Worm (Caenorhabditis elegans) whole organism, L4 larva: ENCODE measurements around the gene hst-3.2.

Source experiments
- F37D6.2 ChIP-seq: sonication (generic microtip); optimal IDR thresholded peaks from 2 replicates; lab custom pipeline; 2016; ENCODE audit warnings: mild to moderate bottlenecking, missing genetic modification characterization, missing compliant biosample characterization
- R02D3.7 ChIP-seq: fragments of 150-350 bp; sonication (generic microtip); optimal IDR thresholded peaks from 3 replicates; lab custom pipeline; 2014; ENCODE audit warnings: missing biosample characterization, missing genetic modification characterization
- T26A8.4 ChIP-seq: fragments of 200-800 bp; sonication (Bioruptor generic); IDR thresholded peaks from 2 replicates; pipeline ENCODE4 v1.3.6; 2022; ENCODE audit warnings: missing genetic modification characterization, missing compliant biosample characterization
- Y105C5A.15 ChIP-seq: fragments of 200-800 bp; sonication (Bioruptor generic); IDR thresholded peaks from 2 replicates; pipeline ENCODE4 v1.3.6; 2022; ENCODE audit warnings: missing genetic modification characterization, missing compliant biosample characterization
- aly-2 ChIP-seq: sonication (generic microtip); optimal IDR thresholded peaks from 2 replicates; lab custom pipeline; 2018; ENCODE audit warnings: missing biosample characterization, missing genetic modification characterization
- arid-1 ChIP-seq: fragments of 200-800 bp; sonication (Bioruptor generic); conservative IDR thresholded peaks from 2 replicates; pipeline ENCODE4 v1.3.6; 2022; ENCODE audit warnings: missing genetic modification reagents, missing genetic modification characterization, missing compliant biosample characterization
- ceh-32 ChIP-seq: sonication (generic microtip); optimal IDR thresholded peaks from 2 replicates; lab custom pipeline; 2016; ENCODE audit warnings: mild to moderate bottlenecking, missing genetic modification characterization, missing compliant biosample characterization; ENCODE audit not compliant: poor library complexity
- ceh-44 ChIP-seq: fragments of 200-800 bp; sonication (Bioruptor generic); IDR thresholded peaks from 2 replicates; pipeline ENCODE4 v1.3.6; 2022; ENCODE audit warnings: missing genetic modification reagents, missing genetic modification characterization, missing compliant biosample characterization
- daf-19 ChIP-seq: fragments of 200-800 bp; sonication (Bioruptor generic); conservative IDR thresholded peaks from 2 replicates; pipeline ENCODE4 v1.3.6; 2022; ENCODE audit warnings: missing genetic modification characterization, missing compliant biosample characterization
- egl-43 ChIP-seq: fragments of 200-800 bp; sonication (Bioruptor generic); IDR thresholded peaks from 2 replicates; pipeline ENCODE4 v1.3.6; 2022; ENCODE audit warnings: missing genetic modification reagents, missing genetic modification characterization, missing compliant biosample characterization
- gei-8 ChIP-seq: fragments of 200-800 bp; sonication (Bioruptor generic); optimal IDR thresholded peaks from 2 replicates; lab custom pipeline; 2018; ENCODE audit warnings: mild to moderate bottlenecking, missing genetic modification characterization, missing compliant biosample characterization
- hlh-11 ChIP-seq: fragments of 200-800 bp; sonication (Bioruptor generic); optimal IDR thresholded peaks from 2 replicates; lab custom pipeline; 2018; ENCODE audit warnings: mild to moderate bottlenecking, missing genetic modification characterization, missing compliant biosample characterization
- jun-1 ChIP-seq: fragments of 150-350 bp; optimal IDR thresholded peaks from 2 replicates; lab custom pipeline; 2014; ENCODE audit warnings: missing biosample characterization, missing genetic modification reagents, missing genetic modification characterization
- lin-13 ChIP-seq: fragments of 150-350 bp; optimal IDR thresholded peaks from 2 replicates; lab custom pipeline; 2014; ENCODE audit warnings: missing biosample characterization, missing genetic modification reagents, missing genetic modification characterization
- lir-3 ChIP-seq: sonication (generic microtip); optimal IDR thresholded peaks from 2 replicates; lab custom pipeline; 2016; ENCODE audit warnings: mild to moderate bottlenecking, missing genetic modification characterization, missing compliant biosample characterization
- madf-9 ChIP-seq: fragments of 200-800 bp; sonication (Bioruptor generic); conservative IDR thresholded peaks from 2 replicates; pipeline ENCODE4 v1.3.6; 2022; ENCODE audit warnings: missing genetic modification reagents, missing genetic modification characterization, missing compliant biosample characterization
- mdl-1 ChIP-seq, 2 experiments: fragments of 150-350 bp in 1 of 2; sonication (generic microtip) in 1 of 2; optimal IDR thresholded peaks; 2 replicates each; lab custom pipeline; 2014 to 2017; ENCODE audit warnings: missing biosample characterization in 2 of 2, missing genetic modification characterization in 2 of 2
- mxl-3 ChIP-seq: fragments of 200-800 bp; sonication (Bioruptor generic); optimal IDR thresholded peaks from 2 replicates; lab custom pipeline; 2018; ENCODE audit warnings: mild to moderate bottlenecking, missing genetic modification characterization, missing compliant biosample characterization
- nhr-102 ChIP-seq: sonication (generic microtip); optimal IDR thresholded peaks from 2 replicates; lab custom pipeline; 2016; ENCODE audit warnings: mild to moderate bottlenecking, missing genetic modification characterization, moderate library complexity, missing compliant biosample characterization
- sdz-12 ChIP-seq: fragments of 200-800 bp; sonication (Bioruptor generic); optimal IDR thresholded peaks from 2 replicates; lab custom pipeline; 2018; ENCODE audit warnings: mild to moderate bottlenecking, missing genetic modification characterization, missing compliant biosample characterization
- set-16 ChIP-seq: fragments of 200-800 bp; sonication (Bioruptor generic); IDR thresholded peaks from 2 replicates; pipeline ENCODE4 v1.3.6; 2022; ENCODE audit warnings: missing genetic modification reagents, missing genetic modification characterization, missing compliant biosample characterization
- unc-62 ChIP-seq, 3 experiments: fragments of 150-350 bp in 1 of 3; sonication (generic microtip); optimal IDR thresholded peaks in 2 of 3; peaks in 1 of 3; 1 replicate in 1 of 3; 2 replicates in 2 of 3; lab custom pipeline; 2014 to 2017; ENCODE audit warnings: missing biosample characterization in 3 of 3, missing genetic modification characterization in 3 of 3, missing genetic modification reagents in 3 of 3, missing genotype in 1 of 3
- zip-11 ChIP-seq: fragments of 200-800 bp; sonication (Bioruptor generic); IDR thresholded peaks from 2 replicates; pipeline ENCODE4 v1.3.6; 2022; ENCODE audit warnings: missing genetic modification characterization, missing compliant biosample characterization
- ztf-7 ChIP-seq: fragments of 150-350 bp; optimal IDR thresholded peaks from 2 replicates; lab custom pipeline; 2014; ENCODE audit warnings: missing biosample characterization, missing genetic modification characterization

hst-3.2 gene

ce11 chrX:2925950-2926349, 2.2 kb upstream of the hst-3.2 start:
- TF ChIP-seq Y105C5A.15 (no peak), lir-3 (tag; lab: Kevin White, UChicago) (no peak), T26A8.4 (GFP tag; lab: Robert Waterston, UW) (no peak), R02D3.7 (tag; lab: Kevin White, UChicago) (no peak), mdl-1 (tag; optimal IDR thresholded peaks at IDR 0.05; lab: Kevin White, UChicago) (no peak), madf-9 (GFP tag; lab: Robert Waterston, UW) (no peak), nhr-102 (tag; lab: Kevin White, UChicago) (no peak), aly-2 (tag; lab: Kevin White, UChicago) (no peak), ztf-7 (tag; lab: Kevin White, UChicago) (no peak), ceh-32 (no peak), ceh-44 (GFP tag; lab: Robert Waterston, UW) (no peak), hlh-11 (tag; lab: Kevin White, UChicago) (no peak), sdz-12 (GFP tag; lab: Kevin White, UChicago) (no peak)

- TF ChIP-seq mxl-3, result no peak
- TF ChIP-seq unc-62 (GFP tag; optimal IDR thresholded peaks at IDR 0.05 in 1 of 2; lab: Kevin White, UChicago), result peak in 1 of 2 experiments; percentile 15
- no peak for TF ChIP-seq unc-62 (tag; optimal IDR thresholded peaks at IDR 0.05; lab: Kevin White, UChicago)
- no peak for TF ChIP-seq T26A8.4 (GFP tag; lab: Robert Waterston, UW)
- TF ChIP-seq jun-1 (tag; lab: Kevin White, UChicago), result no peak
- TF ChIP-seq egl-43, result 0 out of 2 replicates have a peak, but pooled peaks have one; percentile 13
- TF ChIP-seq set-16, result 0 out of 2 replicates have a peak, but pooled peaks have one; percentile 15
Observed at ce11 chrX:2924438-2924837, 650 bp upstream of the hst-3.2 start.

DNA sequence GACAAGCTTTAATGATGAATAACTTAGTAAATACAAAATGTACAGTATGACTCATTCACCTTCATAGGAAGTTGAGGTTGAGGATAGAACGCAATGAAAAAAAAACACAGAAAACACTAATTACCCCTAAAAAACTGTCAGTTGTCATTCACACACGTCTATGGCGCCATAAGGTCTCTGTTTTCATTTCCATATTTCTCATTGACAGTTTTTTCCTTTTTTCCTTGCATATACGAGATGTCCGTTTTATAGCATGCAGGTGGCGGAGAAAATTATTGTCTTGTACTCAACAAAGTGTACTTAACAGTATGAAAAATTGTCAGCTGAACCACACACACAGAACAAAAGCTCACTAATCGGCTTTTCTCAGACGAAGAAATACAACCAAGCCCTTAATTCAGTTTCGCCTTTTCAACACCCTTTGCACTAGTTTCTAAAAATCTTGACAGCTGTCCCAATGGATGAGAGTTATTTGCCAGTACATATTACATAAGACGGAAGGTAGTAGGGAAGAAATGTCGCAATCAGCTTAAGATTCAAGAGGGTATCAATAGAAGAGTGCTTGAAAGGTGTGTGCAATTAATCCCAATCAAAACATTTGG, 1.1 kb downstream of the hst-3.2 start:
- TF ChIP-seq unc-62 (GFP tag; optimal IDR thresholded peaks at IDR 0.05 in 1 of 2; lab: Kevin White, UChicago) (peak in 1 of 2 experiments; percentile 95), unc-62 (tag; optimal IDR thresholded peaks at IDR 0.05; lab: Kevin White, UChicago) (no peak), ceh-44 (GFP tag; lab: Robert Waterston, UW) (no peak)

DNA sequence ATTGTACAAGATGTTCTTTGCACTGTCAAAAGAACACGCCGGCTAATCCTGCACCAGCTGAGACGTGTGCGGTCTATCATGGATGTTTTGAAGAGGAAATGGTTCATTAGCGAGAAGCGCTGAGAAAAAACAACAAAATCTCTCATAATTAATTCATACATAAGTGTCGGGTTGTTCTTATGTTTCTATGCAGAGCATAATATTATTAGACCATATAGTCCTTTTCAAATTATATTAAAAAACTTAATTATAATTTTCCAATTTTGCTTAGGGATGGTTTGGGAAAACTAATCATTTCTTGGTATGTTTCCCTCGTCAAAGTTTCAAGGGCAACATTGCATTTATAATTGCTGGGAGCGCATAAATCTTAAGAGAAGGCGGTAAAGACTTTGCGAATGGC, 2.1 kb downstream of the hst-3.2 start:
- no peak for TF ChIP-seq F37D6.2

DNA sequence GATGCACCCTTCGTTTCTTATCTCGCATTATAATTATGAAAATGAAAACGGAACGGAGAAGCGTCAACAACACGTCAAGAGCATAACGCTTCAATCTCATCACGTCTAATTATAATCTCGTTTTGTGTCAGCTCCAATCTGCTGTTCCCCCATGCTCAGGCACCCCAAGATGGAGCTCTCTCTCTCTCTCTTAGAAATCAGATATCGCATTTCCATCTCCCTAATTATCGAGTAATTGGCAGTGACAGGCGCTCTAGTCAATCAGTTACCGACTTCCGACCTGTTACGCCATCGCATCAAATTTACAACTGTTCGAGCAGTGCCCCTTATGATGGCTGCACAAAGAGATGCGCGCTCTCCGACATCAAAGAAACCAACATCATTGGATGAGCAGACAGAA, 3.3 kb downstream of the hst-3.2 start:
- TF ChIP-seq unc-62 (GFP tag; optimal IDR thresholded peaks at IDR 0.05 in 1 of 2; lab: Kevin White, UChicago) (peak in 1 of 2 experiments; percentile 33), unc-62 (tag; optimal IDR thresholded peaks at IDR 0.05; lab: Kevin White, UChicago) (no peak), Y105C5A.15 (no peak)

- no peak for TF ChIP-seq gei-8 (GFP tag; lab: Kevin White, UChicago)
- TF ChIP-seq zip-11 (GFP tag; lab: Robert Waterston, UW), result no peak
- TF ChIP-seq lin-13 (GFP tag; lab: Kevin White, UChicago), result no peak
- TF ChIP-seq T26A8.4 (GFP tag; lab: Robert Waterston, UW), result no peak
- no peak for TF ChIP-seq daf-19 (GFP tag; lab: Robert Waterston, UW)
- TF ChIP-seq, all 104 proteins: peak for 0
Observed at ce11 chrX:2919488-2919887, 4.3 kb downstream of the hst-3.2 start.

DNA sequence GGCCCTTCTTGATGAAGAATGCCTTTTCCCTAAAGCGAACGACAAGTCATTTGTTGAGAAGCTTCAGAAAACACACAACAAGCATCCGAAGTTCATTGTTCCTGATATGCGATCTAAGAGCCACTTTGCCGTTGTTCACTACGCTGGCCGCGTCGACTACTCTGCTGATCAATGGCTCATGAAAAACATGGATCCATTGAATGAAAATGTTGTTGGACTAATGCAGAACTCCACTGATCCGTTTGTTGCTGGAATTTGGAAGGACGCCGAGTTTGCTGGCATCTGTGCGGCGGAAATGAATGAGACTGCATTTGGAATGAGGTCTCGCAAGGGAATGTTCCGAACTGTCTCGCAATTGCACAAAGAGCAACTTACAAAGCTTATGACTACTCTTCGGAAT, 11.1 kb downstream of the hst-3.2 start:
- peak in 1 of 2 experiments; percentile 91 for TF ChIP-seq unc-62 (GFP tag; optimal IDR thresholded peaks at IDR 0.05 in 1 of 2; lab: Kevin White, UChicago)
- TF ChIP-seq unc-62 (tag; optimal IDR thresholded peaks at IDR 0.05; lab: Kevin White, UChicago), result no peak
- TF ChIP-seq nhr-102 (tag; lab: Kevin White, UChicago), result no peak

ce11 chrX:2909227-2909626, 14.6 kb downstream of the hst-3.2 start, which contains the start of gene nmy-1:
TSS of gene nmy-1 (plus strand) at chrX:2909527.
- no peak for TF ChIP-seq arid-1 (GFP tag; lab: Robert Waterston, UW)
- TF ChIP-seq egl-43, result 0 out of 2 replicates have a peak, but pooled peaks have one; percentile 9
